Worm (Caenorhabditis elegans) whole organism, L2 larva: ENCODE measurements around the gene nipi-3.

ENCODE experiments used
- ama-1 ChIP-seq: fragments of 150-350 bp; optimal IDR thresholded peaks from 2 replicates; lab custom pipeline; 2018; ENCODE audit warnings: inconsistent platforms
- egl-27 ChIP-seq: sonication (generic microtip); optimal IDR thresholded peaks from 3 replicates; lab custom pipeline; 2017; ENCODE audit warnings: missing biosample characterization, missing genetic modification reagents, missing genetic modification characterization
- mdl-1 ChIP-seq, 2 experiments: fragments of 150-350 bp in 1 of 2; sonication (generic microtip) in 1 of 2; optimal IDR thresholded peaks; 2 replicates each; lab custom pipeline; 2017; ENCODE audit warnings: missing biosample characterization in 2 of 2, missing genetic modification characterization in 2 of 2
- nhr-237 ChIP-seq: fragments of 150-350 bp; optimal IDR thresholded peaks from 2 replicates; lab custom pipeline; 2014; ENCODE audit warnings: missing biosample characterization, missing genetic modification characterization
- ztf-11 ChIP-seq: sonication (generic microtip); optimal IDR thresholded peaks from 2 replicates; lab custom pipeline; 2017; ENCODE audit warnings: missing biosample characterization, missing genetic modification characterization

DNA sequence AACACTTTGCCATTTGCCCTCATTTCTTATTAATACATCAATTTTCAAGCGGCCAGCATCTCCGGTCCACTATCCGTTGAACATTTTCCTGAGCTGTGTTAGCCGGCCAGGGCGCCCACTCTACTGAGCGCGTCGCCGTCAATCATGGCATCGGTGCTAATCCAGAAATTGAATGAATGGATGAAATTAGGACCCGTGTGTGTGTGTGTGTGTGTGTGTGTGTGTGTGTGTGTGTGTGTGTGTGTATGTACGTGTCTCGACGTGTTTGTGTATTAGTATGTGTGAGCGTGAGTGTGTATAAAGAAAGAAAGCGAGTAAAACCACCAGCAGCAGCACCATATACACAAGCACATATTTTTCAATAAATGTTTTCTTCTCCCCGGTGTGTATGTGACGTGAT is 45.4 kb downstream of the nipi-3 start:
- no peak for TF ChIP-seq mdl-1 (tag; optimal IDR thresholded peaks at IDR 0.05; lab: Kevin White, UChicago)
- TF ChIP-seq egl-27 (tag; lab: Kevin White, UChicago): no peak
- no peak for TF ChIP-seq nhr-237 (tag; lab: Kevin White, UChicago)
- no peak for TF ChIP-seq ama-1 (lab: Kevin White, UChicago)
- TF ChIP-seq ztf-11: no peak
